Worm (Caenorhabditis elegans) whole organism, late embryonic: Measurements from ENCODE around the gene pgam-5.

Experiments used
- K09A11.1 ChIP-seq: sonication (generic microtip); optimal IDR thresholded peaks from 2 replicates; lab custom pipeline; 2017; ENCODE audit warnings: antibody characterized with exemption, mild to moderate bottlenecking, missing genetic modification characterization, missing compliant biosample characterization; ENCODE audit not compliant: insufficient read depth
- T23F11.4 ChIP-seq: fragments of 200-800 bp; sonication (Bioruptor generic); optimal IDR thresholded peaks from 2 replicates; lab custom pipeline; 2018; ENCODE audit warnings: mild to moderate bottlenecking, missing genetic modification characterization, missing compliant biosample characterization
- ahr-1 ChIP-seq: sonication (generic microtip); optimal IDR thresholded peaks from 2 replicates; lab custom pipeline; 2016; ENCODE audit warnings: missing genetic modification characterization, missing compliant biosample characterization
- ceh-2 ChIP-seq: sonication (generic microtip); optimal IDR thresholded peaks from 2 replicates; lab custom pipeline; 2016; ENCODE audit warnings: missing genotype, missing genetic modification characterization, missing compliant biosample characterization
- ceh-22 ChIP-seq: sonication (generic microtip); optimal IDR thresholded peaks from 2 replicates; lab custom pipeline; 2017; ENCODE audit warnings: missing biosample characterization, missing genetic modification characterization
- ceh-6 ChIP-seq: fragments of 200-800 bp; sonication (Bioruptor generic); optimal IDR thresholded peaks from 2 replicates; lab custom pipeline; 2018; ENCODE audit warnings: mild to moderate bottlenecking, missing genetic modification characterization, missing compliant biosample characterization
- ceh-9 ChIP-seq: sonication (generic microtip); optimal IDR thresholded peaks from 2 replicates; lab custom pipeline; 2016; ENCODE audit warnings: mild to moderate bottlenecking, missing genetic modification characterization, inconsistent platforms, missing compliant biosample characterization
- che-1 ChIP-seq: sonication (generic microtip); optimal IDR thresholded peaks from 2 replicates; lab custom pipeline; 2016; ENCODE audit warnings: mild to moderate bottlenecking, missing genetic modification characterization, missing compliant biosample characterization
- elt-2 ChIP-seq: sonication (generic microtip); optimal IDR thresholded peaks from 2 replicates; lab custom pipeline; 2016; ENCODE audit warnings: missing genetic modification reagents, missing genetic modification characterization, missing compliant biosample characterization
- elt-4 ChIP-seq: sonication (generic microtip); optimal IDR thresholded peaks from 2 replicates; lab custom pipeline; 2016; ENCODE audit warnings: missing genetic modification characterization, missing compliant biosample characterization
- fkh-6 ChIP-seq: sonication (generic microtip); optimal IDR thresholded peaks from 2 replicates; lab custom pipeline; 2016; ENCODE audit warnings: missing genetic modification characterization, missing compliant biosample characterization
- hlh-30 ChIP-seq: sonication (generic microtip); optimal IDR thresholded peaks from 2 replicates; lab custom pipeline; 2017; ENCODE audit warnings: antibody characterized with exemption, missing genetic modification characterization, missing compliant biosample characterization; ENCODE audit not compliant: insufficient read depth
- hlh-6 ChIP-seq: sonication (generic microtip); optimal IDR thresholded peaks from 2 replicates; lab custom pipeline; 2016; ENCODE audit warnings: missing genotype, missing genetic modification characterization, missing compliant biosample characterization
- hlh-8 ChIP-seq: sonication (generic microtip); optimal IDR thresholded peaks from 2 replicates; lab custom pipeline; 2016; ENCODE audit warnings: missing genotype, missing genetic modification characterization, missing compliant biosample characterization
- pag-3 ChIP-seq: sonication (generic microtip); optimal IDR thresholded peaks from 2 replicates; lab custom pipeline; 2016; ENCODE audit warnings: missing compliant biosample characterization, missing genetic modification characterization, borderline replicate concordance
- pax-1 ChIP-seq: fragments of 150-350 bp; optimal IDR thresholded peaks from 2 replicates; lab custom pipeline; 2014; ENCODE audit warnings: missing biosample characterization, missing genetic modification characterization
- pqm-1 ChIP-seq: sonication (generic microtip); optimal IDR thresholded peaks from 2 replicates; lab custom pipeline; 2016; ENCODE audit warnings: missing genetic modification characterization, missing compliant biosample characterization
- sox-4 ChIP-seq: sonication (generic microtip); optimal IDR thresholded peaks from 2 replicates; lab custom pipeline; 2017; ENCODE audit warnings: mild to moderate bottlenecking, missing genetic modification characterization, inconsistent platforms, missing compliant biosample characterization
- tbx-2 ChIP-seq: sonication (generic microtip); optimal IDR thresholded peaks from 2 replicates; lab custom pipeline; 2016; ENCODE audit warnings: missing genetic modification characterization, missing compliant biosample characterization
- tbx-7 ChIP-seq: sonication (generic microtip); optimal IDR thresholded peaks from 2 replicates; lab custom pipeline; 2016; ENCODE audit warnings: missing genotype, missing genetic modification characterization, missing compliant biosample characterization
- unc-86 ChIP-seq: sonication (generic microtip); optimal IDR thresholded peaks from 2 replicates; lab custom pipeline; 2016; ENCODE audit warnings: missing genetic modification characterization, missing compliant biosample characterization

pgam-5 gene

ce11 chrII:7549035-7549434 is 49.5 kb downstream of the pgam-5 start, which contains the start of gene tph-1:
Gene tph-1 (plus strand): TSS chrII:7549335.
- TF ChIP-seq sox-4 (tag; lab: Kevin White, UChicago) (no peak), K09A11.1 (tag; lab: Kevin White, UChicago) (no peak), pax-1 (tag; lab: Kevin White, UChicago) (no peak), fkh-6 (tag; lab: Kevin White, UChicago) (no peak), che-1 (tag; lab: Kevin White, UChicago) (no peak), elt-2 (no peak), hlh-30 (tag; lab: Kevin White, UChicago) (no peak), ceh-6 (GFP tag; lab: Kevin White, UChicago) (no peak), pqm-1 (tag; lab: Kevin White, UChicago) (no peak), tbx-2 (tag; lab: Kevin White, UChicago) (no peak), hlh-8 (no peak), elt-4 (tag; lab: Kevin White, UChicago) (no peak)
- TF ChIP-seq, all 69 proteins: peak for 0

- TF ChIP-seq ceh-2 = no peak
- TF ChIP-seq elt-2 = no peak
- no peak for TF ChIP-seq ceh-9
- TF ChIP-seq T23F11.4 = no peak
- no peak for TF ChIP-seq unc-86 (tag; lab: Kevin White, UChicago)
- TF ChIP-seq hlh-6 (tag; lab: Kevin White, UChicago) = no peak
- no peak for TF ChIP-seq pag-3 (tag; lab: Kevin White, UChicago)
- no peak for TF ChIP-seq tbx-7 (tag; lab: Kevin White, UChicago)
- TF ChIP-seq ceh-22 (tag; lab: Kevin White, UChicago) = no peak
- TF ChIP-seq ahr-1 (tag; lab: Kevin White, UChicago) = no peak
Measured at ce11 chrII:7548044-7548443, 50.5 kb downstream of the pgam-5 start, which contains the start of gene fbxa-224. Gene fbxa-224 (minus strand): TSS chrII:7548144.
